Fruit fly (Drosophila melanogaster) whole organism, prepupa: Measurements from ENCODE around the gene LysB.

Source experiments
- Blimp-1 ChIP-seq: fragments of 200-800 bp; sonication (Bioruptor generic); optimal IDR thresholded peaks from 3 replicates; lab custom pipeline; 2017; ENCODE audit warnings: missing biosample characterization, missing genetic modification characterization, mild to moderate bottlenecking, moderate library complexity, missing genetic modification reagents
- CG10631 ChIP-seq: fragments of 200-800 bp; sonication (Bioruptor generic); optimal IDR thresholded peaks from 2 replicates; lab custom pipeline; 2016; ENCODE audit warnings: missing biosample characterization, missing genetic modification characterization
- CG10669 ChIP-seq: fragments of 200-800 bp; sonication (Bioruptor generic); optimal IDR thresholded peaks from 3 replicates; lab custom pipeline; 2018; ENCODE audit warnings: missing biosample characterization, mild to moderate bottlenecking, missing genetic modification characterization, moderate library complexity
- CG11762 ChIP-seq: fragments of 200-800 bp; sonication (Bioruptor generic); optimal IDR thresholded peaks from 3 replicates; lab custom pipeline; 2016; ENCODE audit warnings: missing biosample characterization, missing genetic modification characterization; ENCODE audit not compliant: insufficient read depth
- CG15336 ChIP-seq: fragments of 200-800 bp; sonication (Bioruptor generic); IDR thresholded peaks from 2 replicates; pipeline ENCODE4 v1.3.6; 2022; ENCODE audit warnings: missing biosample characterization, missing genetic modification characterization
- CG1621 ChIP-seq: fragments of 200-800 bp; sonication (Bioruptor generic); optimal IDR thresholded peaks from 3 replicates; lab custom pipeline; 2018; ENCODE audit warnings: missing biosample characterization, mild to moderate bottlenecking, missing genetic modification characterization
- CG3032 ChIP-seq: fragments of 200-800 bp; optimal IDR thresholded peaks from 2 replicates; lab custom pipeline; 2019; ENCODE audit warnings: missing biosample characterization, mild to moderate bottlenecking, missing genetic modification characterization, moderate library complexity
- CG31627 ChIP-seq: fragments of 200-800 bp; sonication (Bioruptor generic); optimal IDR thresholded peaks from 3 replicates; lab custom pipeline; 2016; ENCODE audit warnings: missing biosample characterization, missing genetic modification characterization
- CG32006 ChIP-seq: fragments of 200-800 bp; sonication (Bioruptor generic); optimal IDR thresholded peaks from 3 replicates; lab custom pipeline; 2017; ENCODE audit warnings: missing biosample characterization, mild to moderate bottlenecking, missing genetic modification characterization
- CG34406 ChIP-seq: fragments of 200-800 bp; sonication (Bioruptor generic); optimal IDR thresholded peaks from 3 replicates; lab custom pipeline; 2016; ENCODE audit warnings: missing biosample characterization, missing genetic modification characterization
- CG3919 ChIP-seq: fragments of 200-800 bp; sonication (Bioruptor generic); optimal IDR thresholded peaks from 3 replicates; lab custom pipeline; 2016; ENCODE audit warnings: missing biosample characterization, missing genetic modification characterization
- CG6163 ChIP-seq: fragments of 200-800 bp; sonication (Bioruptor generic); IDR thresholded peaks from 3 replicates; pipeline ENCODE4 v1.3.6; 2022; ENCODE audit warnings: missing biosample characterization, missing genetic modification characterization
- CG6276 ChIP-seq: fragments of 200-800 bp; sonication (Bioruptor generic); optimal IDR thresholded peaks from 2 replicates; lab custom pipeline; 2017; ENCODE audit warnings: missing biosample characterization, mild to moderate bottlenecking, missing genetic modification characterization
- CG6792 ChIP-seq: fragments of 200-800 bp; sonication (Bioruptor generic); optimal IDR thresholded peaks from 3 replicates; lab custom pipeline; 2016; ENCODE audit warnings: missing biosample characterization, missing genetic modification characterization
- CG6808 ChIP-seq: fragments of 200-800 bp; sonication (Bioruptor generic); optimal IDR thresholded peaks from 3 replicates; lab custom pipeline; 2017; ENCODE audit warnings: missing biosample characterization, missing genetic modification characterization, mild to moderate bottlenecking, moderate library complexity, missing genetic modification reagents
- CG6854 ChIP-seq: fragments of 200-800 bp; sonication (Bioruptor generic); optimal IDR thresholded peaks from 2 replicates; lab custom pipeline; 2017; ENCODE audit warnings: missing biosample characterization, mild to moderate bottlenecking, missing genetic modification characterization
- CG8319 ChIP-seq: fragments of 200-800 bp; sonication (Bioruptor generic); optimal IDR thresholded peaks from 3 replicates; lab custom pipeline; 2016; ENCODE audit warnings: missing biosample characterization, missing genetic modification characterization
- CG8632 ChIP-seq: fragments of 200-800 bp; sonication (Bioruptor generic); optimal IDR thresholded peaks from 3 replicates; lab custom pipeline; 2016; ENCODE audit warnings: missing biosample characterization, missing genetic modification characterization
- CG9139 ChIP-seq: fragments of 200-800 bp; sonication (Bioruptor generic); optimal IDR thresholded peaks from 3 replicates; lab custom pipeline; 2017; ENCODE audit warnings: missing biosample characterization, mild to moderate bottlenecking, missing genetic modification characterization
- Eip75B ChIP-seq: fragments of 200-800 bp; sonication (Bioruptor generic); optimal IDR thresholded peaks from 3 replicates; lab custom pipeline; 2016; ENCODE audit warnings: missing biosample characterization, missing genetic modification characterization
- Eip78C ChIP-seq: fragments of 200-800 bp; sonication (Bioruptor generic); peaks from one replicate; lab custom pipeline; 2016; ENCODE audit warnings: missing biosample characterization, missing genetic modification characterization
- Gug ChIP-seq: fragments of 200-800 bp; sonication (Bioruptor generic); IDR thresholded peaks from 2 replicates; pipeline ENCODE4 v1.3.6; 2022; ENCODE audit warnings: missing biosample characterization, missing genetic modification characterization
- Hr39 ChIP-seq: fragments of 200-800 bp; sonication (Bioruptor generic); optimal IDR thresholded peaks from 2 replicates; lab custom pipeline; 2016; ENCODE audit warnings: missing biosample characterization, missing genetic modification characterization
- Hr4 ChIP-seq: fragments of 200-800 bp; sonication (Bioruptor generic); optimal IDR thresholded peaks from 3 replicates; lab custom pipeline; 2016; ENCODE audit warnings: missing biosample characterization, missing genetic modification characterization
- Lpt ChIP-seq: fragments of 200-800 bp; sonication (Bioruptor generic); optimal IDR thresholded peaks from 3 replicates; lab custom pipeline; 2016; ENCODE audit warnings: missing biosample characterization, missing genetic modification characterization
- Met ChIP-seq: fragments of 200-800 bp; sonication (Bioruptor generic); optimal IDR thresholded peaks from 3 replicates; lab custom pipeline; 2016; ENCODE audit warnings: missing biosample characterization, missing genetic modification characterization
- OdsH ChIP-seq: fragments of 200-800 bp; sonication (Bioruptor generic); optimal IDR thresholded peaks from 3 replicates; lab custom pipeline; 2016; ENCODE audit warnings: missing biosample characterization, missing genetic modification characterization
- Smox ChIP-seq: fragments of 200-800 bp; sonication (Bioruptor generic); optimal IDR thresholded peaks from 3 replicates; lab custom pipeline; 2016; ENCODE audit warnings: missing biosample characterization, missing genetic modification characterization
- Sox102F ChIP-seq: fragments of 200-800 bp; sonication (Bioruptor generic); optimal IDR thresholded peaks from 2 replicates; lab custom pipeline; 2016; ENCODE audit warnings: missing biosample characterization, mild to moderate bottlenecking, missing genetic modification characterization
- Sox14 ChIP-seq: fragments of 200-800 bp; sonication (Bioruptor generic); optimal IDR thresholded peaks from 3 replicates; lab custom pipeline; 2016; ENCODE audit warnings: missing biosample characterization, missing genetic modification characterization
- Sox15 ChIP-seq: fragments of 200-800 bp; sonication (Bioruptor generic); optimal IDR thresholded peaks from 3 replicates; lab custom pipeline; 2016; ENCODE audit warnings: missing biosample characterization, missing genetic modification characterization
- achi ChIP-seq: fragments of 200-800 bp; sonication (Bioruptor generic); optimal IDR thresholded peaks from 3 replicates; lab custom pipeline; 2016; ENCODE audit warnings: missing biosample characterization, missing genetic modification characterization
- acj6 ChIP-seq: fragments of 200-800 bp; sonication (Bioruptor generic); optimal IDR thresholded peaks from 3 replicates; lab custom pipeline; 2016; ENCODE audit warnings: missing biosample characterization, missing genetic modification characterization
- cyc ChIP-seq: fragments of 200-800 bp; sonication (Bioruptor generic); optimal IDR thresholded peaks from 3 replicates; lab custom pipeline; 2016; ENCODE audit warnings: missing biosample characterization, missing genetic modification characterization
- dsx ChIP-seq: fragments of 200-800 bp; optimal IDR thresholded peaks from 3 replicates; lab custom pipeline; 2019; ENCODE audit warnings: missing biosample characterization, mild to moderate bottlenecking, missing genetic modification characterization, moderate library complexity; ENCODE audit not compliant: poor library complexity, severe bottlenecking
- eg ChIP-seq: fragments of 200-800 bp; sonication (Bioruptor generic); IDR thresholded peaks from 3 replicates; pipeline ENCODE4 v1.3.6; 2022; ENCODE audit warnings: missing biosample characterization, missing genetic modification characterization
- esn ChIP-seq: fragments of 200-800 bp; sonication (Bioruptor generic); optimal IDR thresholded peaks from 2 replicates; lab custom pipeline; 2016; ENCODE audit warnings: missing biosample characterization, mild to moderate bottlenecking, missing genetic modification characterization, moderate library complexity
- fd59A ChIP-seq: fragments of 200-800 bp; sonication (Bioruptor generic); optimal IDR thresholded peaks from 2 replicates; lab custom pipeline; 2017; ENCODE audit warnings: missing biosample characterization, mild to moderate bottlenecking, missing genetic modification characterization, missing genetic modification reagents
- fkh ChIP-seq: fragments of 200-800 bp; sonication (Bioruptor generic); optimal IDR thresholded peaks from 3 replicates; lab custom pipeline; 2017; ENCODE audit warnings: missing biosample characterization, mild to moderate bottlenecking, missing genetic modification characterization, moderate library complexity
- lz ChIP-seq: fragments of 200-800 bp; sonication (Bioruptor generic); optimal IDR thresholded peaks from 3 replicates; lab custom pipeline; 2016; ENCODE audit warnings: missing biosample characterization, missing genetic modification characterization
- net ChIP-seq: fragments of 200-800 bp; sonication (Bioruptor generic); optimal IDR thresholded peaks from 3 replicates; lab custom pipeline; 2016; ENCODE audit warnings: missing biosample characterization, missing genetic modification characterization
- pdm3 ChIP-seq: fragments of 200-800 bp; sonication (Bioruptor generic); optimal IDR thresholded peaks from 3 replicates; lab custom pipeline; 2016; ENCODE audit warnings: missing biosample characterization, missing genetic modification characterization
- salr ChIP-seq, 2 experiments: fragments of 200-800 bp; sonication (Bioruptor generic); optimal IDR thresholded peaks; 3 replicates each; lab custom pipeline; 2016 to 2018; ENCODE audit warnings: missing biosample characterization in 2 of 2, missing genetic modification characterization in 2 of 2, mild to moderate bottlenecking in 1 of 2
- spab ChIP-seq: fragments of 200-800 bp; sonication (Bioruptor generic); optimal IDR thresholded peaks from 2 replicates; lab custom pipeline; 2017; ENCODE audit warnings: missing biosample characterization, mild to moderate bottlenecking, missing genetic modification characterization, missing genetic modification reagents
- ss ChIP-seq, 2 experiments: fragments of 200-800 bp; sonication (Bioruptor generic); optimal IDR thresholded peaks; 2 replicates in 1 of 2; 3 replicates in 1 of 2; lab custom pipeline; 2017 to 2018; ENCODE audit warnings: mild to moderate bottlenecking in 2 of 2, missing biosample characterization in 2 of 2, missing genetic modification characterization in 2 of 2, moderate library complexity in 1 of 2
- topi ChIP-seq: fragments of 200-800 bp; sonication (Bioruptor generic); optimal IDR thresholded peaks from 3 replicates; lab custom pipeline; 2016; ENCODE audit warnings: missing biosample characterization, missing genetic modification characterization

Gene LysB

dm6 chr3L:1166266-1166665 lies 40.9 kb upstream of the LysB start:
- TF ChIP-seq dsx (GFP tag; lab: Kevin White, UChicago) = no peak
- TF ChIP-seq fkh (GFP tag; lab: Kevin White, UChicago) = peak; percentile 91
- no peak for TF ChIP-seq CG3032 (tag; lab: Kevin White, UChicago)
- peak; percentile 14 for TF ChIP-seq CG9139 (GFP tag; lab: Kevin White, UChicago)
- TF ChIP-seq ss (GFP tag; optimal IDR thresholded peaks at IDR 0.05; lab: Kevin White, UChicago) = peak in 1 of 2 experiments; percentile 7
- TF ChIP-seq eg = peak; percentile 52; the same call in 2 of the 3 replicates
- TF ChIP-seq CG1621 (tag; lab: Kevin White, UChicago) = no peak
- TF ChIP-seq CG15336 (GFP tag; lab: Robert Waterston, UW) = no peak
- no peak for TF ChIP-seq lz
- peak; percentile 57 for TF ChIP-seq CG6163 (GFP tag; lab: Robert Waterston, UW)
- peak; percentile 39 for TF ChIP-seq Eip78C
- TF ChIP-seq Smox (GFP tag; lab: Kevin White, UChicago) = no peak

dm6 chr3L:1166945-1167913 lies 39.9 kb upstream of the LysB start:
- no peak for TF ChIP-seq CG6854
- peak; percentile 35 for TF ChIP-seq CG3032 (tag; lab: Kevin White, UChicago)
- peak; percentile 31 for TF ChIP-seq CG3919 (GFP tag; lab: Kevin White, UChicago)
- peak; percentile 51 for TF ChIP-seq esn (GFP tag; lab: Kevin White, UChicago)
- peak; percentile 45 for TF ChIP-seq achi (GFP tag; lab: Kevin White, UChicago)
- TF ChIP-seq OdsH (GFP tag; lab: Kevin White, UChicago) = peak; percentile 27
- peak; percentile 18 to 31 for TF ChIP-seq ss (GFP tag; optimal IDR thresholded peaks at IDR 0.05; lab: Kevin White, UChicago)
- TF ChIP-seq pdm3 (GFP tag; lab: Kevin White, UChicago) = peak; percentile 36
- TF ChIP-seq fkh (GFP tag; lab: Kevin White, UChicago) = peak; percentile 70
- peak; percentile 45 for TF ChIP-seq CG10631
- TF ChIP-seq Sox102F (GFP tag; lab: Kevin White, UChicago) = peak; percentile 23
- TF ChIP-seq CG31627 (GFP tag; lab: Kevin White, UChicago) = peak; percentile 43
- peak; percentile 13 for TF ChIP-seq net (GFP tag; lab: Kevin White, UChicago)
- TF ChIP-seq CG6276 (GFP tag; lab: Kevin White, UChicago) = no peak
- TF ChIP-seq Gug (GFP tag; lab: Robert Waterston, UW) = no peak
- peak; percentile 15 for TF ChIP-seq CG8632 (GFP tag; lab: Kevin White, UChicago)
- TF ChIP-seq CG1621 (tag; lab: Kevin White, UChicago) = no peak
- peak; percentile 34 for TF ChIP-seq cyc
- no peak for TF ChIP-seq Blimp-1 (GFP tag; lab: Kevin White, UChicago)
- TF ChIP-seq topi (GFP tag; lab: Kevin White, UChicago) = peak; percentile 45
- no peak for TF ChIP-seq Hr4
- peak; percentile 27 for TF ChIP-seq spab (GFP tag; lab: Kevin White, UChicago)
- peak; percentile 15 for TF ChIP-seq CG6808
- TF ChIP-seq CG6792 (GFP tag; lab: Kevin White, UChicago) = peak; percentile 8
- TF ChIP-seq fd59A (GFP tag; lab: Kevin White, UChicago) = peak; percentile 22
- peak; percentile 43 for TF ChIP-seq Hr39 (GFP tag; lab: Kevin White, UChicago)
- peak; percentile 71 for TF ChIP-seq Eip75B (GFP tag; lab: Kevin White, UChicago)
- TF ChIP-seq salr (GFP tag; optimal IDR thresholded peaks at IDR 0.05; lab: Kevin White, UChicago) = no peak
- TF ChIP-seq Sox14 = peak; percentile 12
- peak; percentile 23 for TF ChIP-seq CG34406 (GFP tag; lab: Kevin White, UChicago)
- no peak for TF ChIP-seq Sox15 (GFP tag; lab: Kevin White, UChicago)
- TF ChIP-seq CG11762 (GFP tag; lab: Kevin White, UChicago) = no peak
- TF ChIP-seq Met (GFP tag; lab: Kevin White, UChicago) = peak; percentile 47
- TF ChIP-seq acj6 (GFP tag; lab: Kevin White, UChicago) = peak; percentile 39
- TF ChIP-seq Eip78C = peak; percentile 86
- no peak for TF ChIP-seq Lpt
- TF ChIP-seq CG10669 = peak; percentile 43
- peak; percentile 25 for TF ChIP-seq lz
- no peak for TF ChIP-seq CG9139 (GFP tag; lab: Kevin White, UChicago)
- TF ChIP-seq CG32006 (GFP tag; lab: Kevin White, UChicago) = no peak
- no peak for TF ChIP-seq Smox (GFP tag; lab: Kevin White, UChicago)
- TF ChIP-seq CG8319 (GFP tag; lab: Kevin White, UChicago) = no peak
